Worm (Caenorhabditis elegans) whole organism, L2 larva: ENCODE data around the gene nkat-1.

Experiments
- ZK546.5 ChIP-seq: sonication (generic microtip); optimal IDR thresholded peaks from 2 replicates; lab custom pipeline; 2017; ENCODE audit warnings: missing biosample characterization, missing genetic modification characterization
- fos-1 ChIP-seq: fragments of 150-350 bp; optimal IDR thresholded peaks from 2 replicates; lab custom pipeline; 2014; ENCODE audit warnings: missing biosample characterization, missing genetic modification characterization
- lin-39 ChIP-seq: fragments of 150-350 bp; optimal IDR thresholded peaks from 2 replicates; lab custom pipeline; 2014; ENCODE audit warnings: missing biosample characterization, missing genetic modification reagents, missing genetic modification characterization
- zag-1 ChIP-seq: fragments of 150-350 bp; optimal IDR thresholded peaks from 2 replicates; lab custom pipeline; 2014; ENCODE audit warnings: missing biosample characterization, missing genetic modification characterization

ce11 chrX:14175740-14176139 is 35.8 kb upstream of the nkat-1 start, which contains the start of gene C37E2.2:
- TF ChIP-seq lin-39: no peak
- no peak for TF ChIP-seq zag-1 (tag; lab: Kevin White, UChicago)
- no peak for TF ChIP-seq fos-1 (tag; lab: Kevin White, UChicago)
- TF ChIP-seq ZK546.5 (tag; lab: Kevin White, UChicago): no peak
